Worm (Caenorhabditis elegans) whole organism, L1 larva: ENCODE results near the gene elo-1.

Experiments used
- aha-1 ChIP-seq: fragments of 150-350 bp; optimal IDR thresholded peaks from 2 replicates; lab custom pipeline; 2014; ENCODE audit warnings: missing biosample characterization, missing genetic modification characterization
- ama-1 ChIP-seq: fragments of 150-350 bp; optimal IDR thresholded peaks from 2 replicates; lab custom pipeline; 2014
- ceh-82 ChIP-seq, 3 experiments: fragments of 150-350 bp in 1 of 3; sonication (generic microtip) in 2 of 3; optimal IDR thresholded peaks; 2 replicates each; lab custom pipeline; 2014 to 2017; ENCODE audit warnings: missing biosample characterization in 3 of 3, missing genetic modification characterization in 3 of 3
- egl-27 ChIP-seq, 2 experiments: fragments of 150-350 bp in 1 of 2; sonication (generic microtip); optimal IDR thresholded peaks; 3 replicates each; lab custom pipeline; 2017 to 2018; ENCODE audit warnings: missing biosample characterization in 2 of 2, missing genetic modification characterization in 2 of 2, missing genetic modification reagents in 2 of 2
- elt-3 ChIP-seq, 6 experiments: fragments of 150-350 bp in 1 of 6; sonication (generic microtip); optimal IDR thresholded peaks; 2 replicates each; lab custom pipeline; 2017 to 2018; ENCODE audit warnings: missing biosample characterization in 6 of 6, missing genetic modification characterization in 6 of 6, inconsistent platforms in 1 of 6
- isw-1 ChIP-seq: fragments of 200-800 bp; sonication (Bioruptor generic); IDR thresholded peaks from 2 replicates; pipeline ENCODE4 v1.3.6; 2022; ENCODE audit warnings: missing genetic modification characterization, missing compliant biosample characterization
- lin-13 ChIP-seq: fragments of 150-350 bp; optimal IDR thresholded peaks from 2 replicates; lab custom pipeline; 2014; ENCODE audit warnings: missing biosample characterization, missing genetic modification reagents, missing genetic modification characterization
- lin-35 ChIP-seq, 2 experiments: fragments of 150-350 bp; optimal IDR thresholded peaks; 2 replicates each; lab custom pipeline; 2014; ENCODE audit warnings: missing biosample characterization in 2 of 2, missing genetic modification characterization in 2 of 2, missing genetic modification reagents in 2 of 2
- nhr-237 ChIP-seq: fragments of 150-350 bp; optimal IDR thresholded peaks from 2 replicates; lab custom pipeline; 2014; ENCODE audit warnings: missing biosample characterization, missing genetic modification characterization
- rnt-1 ChIP-seq: sonication (generic microtip); optimal IDR thresholded peaks from 2 replicates; lab custom pipeline; 2016; ENCODE audit warnings: mild to moderate bottlenecking, missing genetic modification characterization, moderate library complexity, missing compliant biosample characterization
- unc-62 ChIP-seq: fragments of 150-350 bp; optimal IDR thresholded peaks from 2 replicates; lab custom pipeline; 2014; ENCODE audit warnings: missing biosample characterization, missing genetic modification reagents, missing genetic modification characterization
- ztf-4 ChIP-seq: fragments of 150-350 bp; optimal IDR thresholded peaks from 2 replicates; lab custom pipeline; 2014; ENCODE audit warnings: missing biosample characterization, missing genetic modification characterization

- peak; percentile 15 for TF ChIP-seq rnt-1 (tag; lab: Kevin White, UChicago)
- TF ChIP-seq ceh-82 (tag; optimal IDR thresholded peaks at IDR 0.05; lab: Kevin White, UChicago), result peak in 2 of 3 experiments; percentile 3 to 14
- TF ChIP-seq lin-13, result no peak
- no peak for TF ChIP-seq unc-62
- no peak for TF ChIP-seq egl-27 (tag; optimal IDR thresholded peaks at IDR 0.05; lab: Kevin White, UChicago)
- no peak for TF ChIP-seq ama-1 (lab: Kevin White, UChicago)
- TF ChIP-seq elt-3 (tag; optimal IDR thresholded peaks at IDR 0.05; lab: Kevin White, UChicago), result no peak
- TF ChIP-seq isw-1 (GFP tag; lab: Robert Waterston, UW), result no peak
- TF ChIP-seq nhr-237 (tag; lab: Kevin White, UChicago), result no peak
- TF ChIP-seq ztf-4, result no peak
- no peak for TF ChIP-seq aha-1 (tag; lab: Kevin White, UChicago)
- no peak for TF ChIP-seq lin-35 (GFP tag; optimal IDR thresholded peaks at IDR 0.05; lab: Kevin White, UChicago)
Observed at ce11 chrIV:9511640-9512039, 14.5 kb upstream of the elo-1 start.
